Worm (Caenorhabditis elegans) whole organism, L3 larva: ENCODE results near the gene B0507.2.

Source experiments
- ama-1 ChIP-seq: fragments of 150-350 bp; optimal IDR thresholded peaks from 2 replicates; lab custom pipeline; 2018
- ceh-28 ChIP-seq: fragments of 150-350 bp; optimal IDR thresholded peaks from 2 replicates; lab custom pipeline; 2014; ENCODE audit warnings: missing biosample characterization, missing genetic modification reagents, missing genetic modification characterization
- egl-27 ChIP-seq: sonication (generic microtip); optimal IDR thresholded peaks from 4 replicates; lab custom pipeline; 2017; ENCODE audit warnings: missing biosample characterization, missing genetic modification reagents, missing genetic modification characterization
- fkh-2 ChIP-seq: fragments of 150-350 bp; optimal IDR thresholded peaks from 2 replicates; lab custom pipeline; 2014; ENCODE audit warnings: missing biosample characterization, missing genetic modification reagents, missing genetic modification characterization
- fos-1 ChIP-seq: fragments of 150-350 bp; optimal IDR thresholded peaks from 2 replicates; lab custom pipeline; 2014; ENCODE audit warnings: missing biosample characterization, missing genetic modification characterization
- mdl-1 ChIP-seq: fragments of 150-350 bp; optimal IDR thresholded peaks from 2 replicates; lab custom pipeline; 2014; ENCODE audit warnings: missing biosample characterization, missing genetic modification characterization
- nfya-1 ChIP-seq: sonication (generic microtip); optimal IDR thresholded peaks from 2 replicates; lab custom pipeline; 2017; ENCODE audit warnings: missing genetic modification characterization, mild to moderate bottlenecking, missing compliant biosample characterization, antibody characterized with exemption, moderate library complexity; ENCODE audit not compliant: insufficient read depth
- nhr-28 ChIP-seq: fragments of 150-350 bp; optimal IDR thresholded peaks from 2 replicates; lab custom pipeline; 2014; ENCODE audit warnings: missing biosample characterization, missing genetic modification characterization
- pha-4 ChIP-seq: fragments of 150-350 bp; optimal IDR thresholded peaks from 2 replicates; lab custom pipeline; 2014; ENCODE audit warnings: missing biosample characterization, missing genetic modification reagents, missing genetic modification characterization
- snpc-4 ChIP-seq: fragments of 150-350 bp; optimal IDR thresholded peaks from 2 replicates; lab custom pipeline; 2014; ENCODE audit warnings: missing biosample characterization, missing genetic modification characterization
- zag-1 ChIP-seq: fragments of 150-350 bp; optimal IDR thresholded peaks from 2 replicates; lab custom pipeline; 2014; ENCODE audit warnings: missing biosample characterization, missing genetic modification characterization
- ztf-11 ChIP-seq: fragments of 150-350 bp; optimal IDR thresholded peaks from 2 replicates; lab custom pipeline; 2014; ENCODE audit warnings: missing biosample characterization, missing genetic modification characterization
- ztf-4 ChIP-seq: fragments of 150-350 bp; optimal IDR thresholded peaks from 2 replicates; lab custom pipeline; 2014; ENCODE audit warnings: missing biosample characterization, missing genetic modification characterization

DNA sequence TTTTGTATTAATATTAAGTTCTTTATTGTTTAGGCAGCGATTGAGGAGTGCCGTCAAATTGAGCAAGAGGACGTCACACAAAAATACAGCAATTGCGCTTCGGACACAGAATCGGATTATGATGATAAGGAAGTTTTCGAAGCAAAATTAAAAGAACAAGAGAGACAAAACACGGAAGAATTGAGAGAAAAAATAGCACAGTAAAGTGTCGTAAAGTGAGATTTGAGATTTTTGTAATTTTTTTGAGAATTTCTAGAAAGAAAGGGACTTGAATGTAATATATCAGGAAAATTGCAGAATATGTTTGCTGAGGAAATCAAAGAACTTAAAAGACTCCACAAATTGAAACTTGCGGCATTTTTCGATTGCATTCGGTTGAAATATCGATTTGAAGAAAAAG, 19.5 kb upstream of the B0507.2 start, which contains the start of gene B0507.4:
- TF ChIP-seq zag-1 (tag; lab: Kevin White, UChicago) (no peak), pha-4 (tag; lab: Kevin White, UChicago) (no peak), mdl-1 (no peak), nhr-28 (tag; lab: Kevin White, UChicago) (no peak), snpc-4 (tag; lab: Kevin White, UChicago) (no peak), ceh-28 (tag; lab: Kevin White, UChicago) (no peak), nfya-1 (tag; lab: Kevin White, UChicago) (no peak), fkh-2 (tag; lab: Kevin White, UChicago) (no peak), fos-1 (tag; lab: Kevin White, UChicago) (no peak), ama-1 (lab: Kevin White, UChicago) (no peak), egl-27 (no peak), ztf-4 (tag; lab: Kevin White, UChicago) (no peak), ztf-11 (tag; lab: Kevin White, UChicago) (no peak)
